4 worm cellular contexts compared by ENCODE assay signal in genomic region chrIII:9476564-9476963, ce11.
TF ChIP-seq lines count a peak whose summit lies in the region.

No protein-coding gene starts in this region.

TF ChIP-seq in whole organism, L2 larva, 48 proteins besides CTCF, POLR2A, EP300 and RAD21:
- TF ChIP-seq mdl-1 (tag; optimal IDR thresholded peaks at IDR 0.05; lab: Kevin White, UChicago), result no peak
- peak; percentile 81 for TF ChIP-seq fos-1 (tag; optimal IDR thresholded peaks at IDR 0.05; lab: Kevin White, UChicago)

TF ChIP-seq in whole organism, L3 larva, 47 proteins besides CTCF, POLR2A, EP300 and RAD21:
- no peak for TF ChIP-seq unc-62 (GFP tag; optimal IDR thresholded peaks at IDR 0.05; lab: Kevin White, UChicago)
- no peak for TF ChIP-seq nhr-28 (tag; optimal IDR thresholded peaks at IDR 0.05; lab: Kevin White, UChicago)
- no peak for TF ChIP-seq R02D3.7 (tag; optimal IDR thresholded peaks at IDR 0.05; lab: Kevin White, UChicago)
- TF ChIP-seq zag-1 (tag; optimal IDR thresholded peaks at IDR 0.05; lab: Kevin White, UChicago), result no peak
- TF ChIP-seq pqm-1 (tag; optimal IDR thresholded peaks at IDR 0.05; lab: Kevin White, UChicago), result peak; percentile 17
- peak; percentile 18 for TF ChIP-seq elt-2 (tag; optimal IDR thresholded peaks at IDR 0.05; lab: Kevin White, UChicago)

TF ChIP-seq in whole organism, L4 larva, 104 proteins besides CTCF, POLR2A, EP300 and RAD21:
- TF ChIP-seq aly-2 (tag; optimal IDR thresholded peaks at IDR 0.05; lab: Kevin White, UChicago) (no peak), dmd-6 (GFP tag; IDR thresholded peaks at IDR 0.05; lab: Robert Waterston, UW) (peak; percentile 40; the same call in 1 of the 2 replicates), lin-38 (GFP tag; IDR thresholded peaks at IDR 0.05; lab: Robert Waterston, UW) (no peak), dve-1 (tag; optimal IDR thresholded peaks at IDR 0.05; lab: Kevin White, UChicago; ENCODE audit: insufficient read depth) (peak; percentile 7), ceh-62 (tag; optimal IDR thresholded peaks at IDR 0.05; lab: Kevin White, UChicago) (no peak)

TF ChIP-seq in whole organism, young adult, 124 proteins besides CTCF, POLR2A, EP300 and RAD21:
- peak; percentile 53 for TF ChIP-seq nhr-80 (tag; optimal IDR thresholded peaks at IDR 0.05; lab: Kevin White, UChicago)
- no peak for TF ChIP-seq die-1 (tag; optimal IDR thresholded peaks at IDR 0.05; lab: Kevin White, UChicago)
